Fruit fly (Drosophila melanogaster) whole organism, pupa: ENCODE results near the gene Ugt302C1.

Experiments used
- CG12605 ChIP-seq: fragments of 200-800 bp; sonication (Bioruptor generic); IDR thresholded peaks from 2 replicates; pipeline ENCODE4 v1.3.6; 2022; ENCODE audit warnings: missing biosample characterization, missing genetic modification characterization
- Snoo ChIP-seq: fragments of 200-800 bp; sonication (Bioruptor generic); optimal IDR thresholded peaks from 3 replicates; lab custom pipeline; 2017; ENCODE audit warnings: missing biosample characterization, mild to moderate bottlenecking, missing genetic modification characterization, inconsistent platforms

DNA sequence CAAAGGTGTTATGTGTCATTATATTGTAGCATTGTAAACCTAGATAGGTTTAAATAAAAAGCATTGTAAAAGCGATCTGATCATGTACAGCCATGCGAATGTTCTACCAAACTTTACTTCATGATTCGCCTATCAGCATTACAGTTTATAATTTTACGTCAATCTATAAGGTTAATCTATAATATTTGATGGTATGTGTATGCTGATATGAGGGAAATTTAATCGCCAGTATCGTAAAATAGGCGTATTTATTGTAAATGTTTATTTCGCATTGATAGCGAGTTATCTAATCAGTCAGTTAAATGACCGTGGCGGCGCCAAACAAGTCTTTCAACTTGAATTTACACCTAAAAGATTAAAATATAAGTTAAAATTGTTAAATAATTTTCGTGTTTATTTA, 20.7 kb downstream of the Ugt302C1 start:
- TF ChIP-seq CG12605 (no peak), Snoo (tag; lab: Kevin White, UChicago) (no peak)
